Worm (Caenorhabditis elegans): ENCODE measurements around the gene ldh-1.
A peak's percentile ranks its signal among the peaks of the same experiment; 100 is the strongest.
"Not testable (repeated sequence)": the region's sequence is repeated elsewhere in the genome, so short reads cannot be mapped to it uniquely, and the experiment has no call there.

Gene ldh-1

DNA sequence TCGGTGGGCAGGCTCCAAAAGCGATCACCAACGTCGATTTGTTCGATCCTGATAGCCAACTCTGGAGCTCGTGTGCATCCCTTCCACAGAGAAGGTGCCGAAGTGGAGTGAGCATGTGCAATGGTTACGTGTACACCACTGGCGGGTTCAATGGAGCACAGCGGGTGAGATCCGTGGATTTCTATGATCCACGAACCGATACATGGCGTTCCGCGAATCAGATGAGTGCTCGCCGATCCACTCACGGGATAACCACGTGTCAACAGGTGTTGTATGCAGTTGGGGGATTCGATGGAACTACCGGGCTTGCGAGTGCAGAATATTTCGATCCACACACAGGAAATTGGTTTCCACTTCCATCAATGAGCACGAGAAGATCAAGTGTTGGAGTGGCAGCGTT is 33.1 kb upstream of the ldh-1 start (continued):
- TF ChIP-seq lsy-27 (tag; optimal IDR thresholded peaks at IDR 0.05; ENCODE audit: borderline replicate concordance, insufficient read depth): no peak
- no peak for TF ChIP-seq Y56A3A.18 (GFP tag; IDR thresholded peaks at IDR 0.05)
- no peak for TF ChIP-seq ztf-3 (GFP tag; optimal IDR thresholded peaks at IDR 0.05)
- TF ChIP-seq ceh-58 (GFP tag; IDR thresholded peaks at IDR 0.05): no peak
- no peak for TF ChIP-seq madf-3 (GFP tag; IDR thresholded peaks at IDR 0.05)
- no peak for TF ChIP-seq mxl-1 (tag; optimal IDR thresholded peaks at IDR 0.05)
- TF ChIP-seq tbp1 (GFP tag; optimal IDR thresholded peaks at IDR 0.05): no peak
- TF ChIP-seq madf-10 (tag; optimal IDR thresholded peaks at IDR 0.05): no peak
- TF ChIP-seq ama-1 (optimal IDR thresholded peaks at IDR 0.05): no peak
- no peak for TF ChIP-seq ama-1 (GFP tag; optimal IDR thresholded peaks at IDR 0.05)
- TF ChIP-seq aptf-3 (GFP tag; IDR thresholded peaks at IDR 0.05): no peak
- no peak for TF ChIP-seq lin-35 (GFP tag; optimal IDR thresholded peaks at IDR 0.05)
- TF ChIP-seq Y53F4B.3 (GFP tag; IDR thresholded peaks at IDR 0.05): no peak
- TF ChIP-seq attf-5 (GFP tag; optimal IDR thresholded peaks at IDR 0.05): peak; percentile 0
- no peak for TF ChIP-seq C06A6.2 (GFP tag; conservative IDR thresholded peaks at IDR 0.05)
- TF ChIP-seq hmg-20 (GFP tag; IDR thresholded peaks at IDR 0.05): no peak
- no peak for TF ChIP-seq gei-17 (GFP tag; optimal IDR thresholded peaks at IDR 0.05)

DNA sequence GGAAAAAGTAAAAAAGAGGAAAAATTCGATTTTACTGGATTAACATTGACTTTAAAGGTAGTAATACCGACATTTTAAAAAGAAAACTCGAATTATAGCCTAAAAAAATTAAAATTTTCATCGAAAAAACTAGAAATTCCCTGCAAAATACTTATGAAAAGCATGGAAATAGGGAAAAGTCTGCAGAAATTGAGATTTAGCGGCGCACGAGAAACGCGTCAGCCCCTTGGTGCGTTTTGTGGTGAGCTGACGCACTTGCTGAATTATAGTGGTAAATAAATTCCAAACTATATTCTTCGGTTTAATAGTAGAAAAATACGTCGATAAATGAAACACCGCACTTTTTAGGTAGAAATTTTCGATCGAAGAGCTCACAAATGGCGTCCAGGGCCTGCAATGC is 29.6 kb upstream of the ldh-1 start:
- peak; percentile 15 for TF ChIP-seq efl-1 (GFP tag; optimal IDR thresholded peaks at IDR 0.05)
- no peak for TF ChIP-seq dpl-1 (GFP tag; optimal IDR thresholded peaks at IDR 0.05)
- TF ChIP-seq cebp-1 (GFP tag; IDR thresholded peaks at IDR 0.05): no peak
- peak; percentile 32 for TF ChIP-seq cebp-1 (tag; optimal IDR thresholded peaks at IDR 0.05)
- TF ChIP-seq F33H1.4 (GFP tag; IDR thresholded peaks at IDR 0.05): no peak
- TF ChIP-seq repo-1 (tag; optimal IDR thresholded peaks at IDR 0.05): no peak
- TF ChIP-seq dox-1 (GFP tag; IDR thresholded peaks at IDR 0.05): peak; percentile 35; the same call in 1 of the 2 replicates
- peak; percentile 90 for TF ChIP-seq ztf-18 (tag; optimal IDR thresholded peaks at IDR 0.05)
- no peak for TF ChIP-seq gei-17 (GFP tag; optimal IDR thresholded peaks at IDR 0.05)
- no peak for TF ChIP-seq ceh-27 (GFP tag; optimal IDR thresholded peaks at IDR 0.05)

- TF ChIP-seq xnd-1 (tag; optimal IDR thresholded peaks at IDR 0.05) (peak; percentile 83), F49E8.2 (tag; optimal IDR thresholded peaks at IDR 0.05; ENCODE audit: insufficient read depth) (peak; percentile 14), lin-26 (GFP tag; IDR thresholded peaks at IDR 0.05) (peak; percentile 23; the same call in 1 of the 2 replicates), lin-54 (GFP tag; optimal IDR thresholded peaks at IDR 0.05) (peak; percentile 40), ceh-91 (GFP tag; IDR thresholded peaks at IDR 0.05) (peak; percentile 69), lsl-1 (GFP tag; optimal IDR thresholded peaks at IDR 0.05) (peak; percentile 95), madf-6 (GFP tag; IDR thresholded peaks at IDR 0.05) (peak; percentile 93), madf-8 (GFP tag; conservative IDR thresholded peaks at IDR 0.05) (peak; percentile 81), mcd-1 (GFP tag; IDR thresholded peaks at IDR 0.05) (peak; percentile 77), snpc-3.4 (tag; optimal IDR thresholded peaks at IDR 0.05) (peak; percentile 48), nhr-80 (tag; optimal IDR thresholded peaks at IDR 0.05) (peak; percentile 20), D2030.7 (GFP tag; IDR thresholded peaks at IDR 0.05) (peak; percentile 75), dox-1 (GFP tag; IDR thresholded peaks at IDR 0.05) (peak; percentile 41; the same call in 1 of the 2 replicates), F33H1.4 (GFP tag; IDR thresholded peaks at IDR 0.05) (peak; percentile 93), ztf-18 (tag; optimal IDR thresholded peaks at IDR 0.05) (peak; percentile 15), cebp-1 (tag; optimal IDR thresholded peaks at IDR 0.05) (peak; percentile 1), efl-1 (GFP tag; optimal IDR thresholded peaks at IDR 0.05) (peak; percentile 85), egrh-3 (GFP tag; IDR thresholded peaks at IDR 0.05) (0 out of 2 replicates have a peak, but pooled peaks have one; percentile 9), ceh-100 (GFP tag; IDR thresholded peaks at IDR 0.05) (peak; percentile 80), dpl-1 (GFP tag; optimal IDR thresholded peaks at IDR 0.05) (peak; percentile 46), C06A6.2 (GFP tag; conservative IDR thresholded peaks at IDR 0.05) (peak; percentile 26; the same call in 1 of the 2 replicates)
- TF ChIP-seq cebp-1 (GFP tag; IDR thresholded peaks at IDR 0.05): not testable (repeated sequence)
These were observed 28.7 kb upstream of the ldh-1 start, which contains the start of gene tars-1 for ce11 chrII:11695161-11695944. Gene tars-1, minus strand, starts transcription at chrII:11695657.
